Fruit fly (Drosophila melanogaster) whole organism, embryonic: Measurements from ENCODE around the gene nonC.

Experiments
- CG10366 ChIP-seq: fragments of 200-800 bp; sonication (Bioruptor generic); IDR thresholded peaks from 2 replicates; pipeline ENCODE4 v1.3.6; 2022; ENCODE audit warnings: missing biosample characterization, missing genetic modification characterization
- CG11247 ChIP-seq: fragments of 200-800 bp; sonication (Bioruptor generic); IDR thresholded peaks from 2 replicates; pipeline ENCODE4 v1.3.6; 2022; ENCODE audit warnings: missing biosample characterization, missing genetic modification characterization
- CG11723 ChIP-seq: fragments of 200-800 bp; sonication (Bioruptor generic); optimal IDR thresholded peaks from 2 replicates; lab custom pipeline; 2017; ENCODE audit warnings: missing biosample characterization, mild to moderate bottlenecking, missing genetic modification characterization
- CG15696 ChIP-seq: fragments of 200-800 bp; sonication (Bioruptor generic); optimal IDR thresholded peaks from 2 replicates; lab custom pipeline; 2019; ENCODE audit warnings: missing biosample characterization, mild to moderate bottlenecking, missing genetic modification characterization, moderate library complexity
- CG2116 ChIP-seq: fragments of 200-800 bp; sonication (Bioruptor generic); optimal IDR thresholded peaks from 3 replicates; lab custom pipeline; 2018; ENCODE audit warnings: missing biosample characterization, mild to moderate bottlenecking, missing genetic modification characterization
- CG2120 ChIP-seq: fragments of 200-800 bp; sonication (Bioruptor generic); optimal IDR thresholded peaks from 3 replicates; lab custom pipeline; 2016; ENCODE audit warnings: missing biosample characterization, missing genetic modification characterization
- CG2678 ChIP-seq: fragments of 200-800 bp; sonication (Bioruptor generic); optimal IDR thresholded peaks from 3 replicates; lab custom pipeline; 2019; ENCODE audit warnings: missing biosample characterization, mild to moderate bottlenecking, missing genetic modification characterization, moderate library complexity
- CG32532 ChIP-seq: fragments of 200-800 bp; sonication (Bioruptor generic); IDR thresholded peaks from 2 replicates; pipeline ENCODE4 v1.3.6; 2022; ENCODE audit warnings: missing biosample characterization, missing genetic modification characterization
- CG8089 ChIP-seq: fragments of 200-800 bp; sonication (Bioruptor generic); optimal IDR thresholded peaks from 3 replicates; lab custom pipeline; 2016; ENCODE audit warnings: missing biosample characterization, missing genetic modification characterization
- CG8359 ChIP-seq: fragments of 200-800 bp; sonication (Bioruptor generic); optimal IDR thresholded peaks from 2 replicates; lab custom pipeline; 2017; ENCODE audit warnings: missing biosample characterization, mild to moderate bottlenecking, missing genetic modification characterization, borderline replicate concordance
- CG8944 ChIP-seq: fragments of 200-800 bp; sonication (Bioruptor generic); optimal IDR thresholded peaks from 3 replicates; lab custom pipeline; 2016; ENCODE audit warnings: missing biosample characterization, missing genetic modification characterization
- CrebB ChIP-seq: fragments of 200-800 bp; sonication (Bioruptor generic); optimal IDR thresholded peaks from 3 replicates; lab custom pipeline; 2018; ENCODE audit warnings: missing biosample characterization, mild to moderate bottlenecking, missing genetic modification characterization
- Dip3 ChIP-seq: fragments of 200-800 bp; sonication (Bioruptor generic); optimal IDR thresholded peaks from 3 replicates; lab custom pipeline; 2016; ENCODE audit warnings: missing biosample characterization, missing genetic modification characterization
- E2f1 ChIP-seq: fragments of 200-800 bp; sonication (Bioruptor generic); IDR thresholded peaks from 2 replicates; pipeline ENCODE4 v1.3.6; 2022; ENCODE audit warnings: missing biosample characterization, missing genetic modification characterization
- Ets65A ChIP-seq: fragments of 200-800 bp; sonication (Bioruptor generic); peaks from one replicate; lab custom pipeline; 2016; ENCODE audit warnings: missing biosample characterization, missing genetic modification characterization
- Fer3 ChIP-seq: fragments of 200-800 bp; sonication (Bioruptor generic); optimal IDR thresholded peaks from 2 replicates; lab custom pipeline; 2018; ENCODE audit warnings: missing biosample characterization, mild to moderate bottlenecking, missing genetic modification characterization, moderate library complexity
- Gug ChIP-seq: fragments of 200-800 bp; sonication (Bioruptor generic); IDR thresholded peaks from 4 replicates; pipeline ENCODE4 v1.3.6; 2022; ENCODE audit warnings: missing biosample characterization, missing genetic modification characterization
- HLH3B ChIP-seq: fragments of 200-800 bp; sonication (Bioruptor generic); IDR thresholded peaks from 2 replicates; pipeline ENCODE4 v1.3.6; 2022; ENCODE audit warnings: missing biosample characterization, missing genetic modification characterization
- HLH4C ChIP-seq: fragments of 200-800 bp; sonication (Bioruptor generic); IDR thresholded peaks from 3 replicates; pipeline ENCODE4 v1.3.6; 2022; ENCODE audit warnings: missing biosample characterization, missing genetic modification characterization; ENCODE audit not compliant: partially characterized antibody
- HLH54F ChIP-seq: fragments of 200-800 bp; sonication (Bioruptor generic); optimal IDR thresholded peaks from 3 replicates; lab custom pipeline; 2016; ENCODE audit warnings: missing biosample characterization, missing genetic modification characterization
- Hmr ChIP-seq: fragments of 200-800 bp; sonication (Bioruptor generic); optimal IDR thresholded peaks from 3 replicates; lab custom pipeline; 2017; ENCODE audit warnings: mild to moderate bottlenecking, missing biosample characterization, missing genetic modification reagents, missing genetic modification characterization
- Hmx ChIP-seq: fragments of 200-800 bp; sonication (Bioruptor generic); optimal IDR thresholded peaks from 2 replicates; lab custom pipeline; 2016; ENCODE audit warnings: missing biosample characterization, missing genetic modification characterization
- Hr51 ChIP-seq, 2 experiments: fragments of 200-800 bp; sonication (Bioruptor generic); optimal IDR thresholded peaks; 2 replicates in 1 of 2; 3 replicates in 1 of 2; lab custom pipeline; 2016 to 2018; ENCODE audit warnings: missing biosample characterization in 2 of 2, missing genetic modification characterization in 2 of 2, mild to moderate bottlenecking in 1 of 2, moderate library complexity in 1 of 2
- MBD-R2 ChIP-seq: fragments of 200-800 bp; sonication (Bioruptor generic); IDR thresholded peaks from 2 replicates; pipeline ENCODE4 v1.3.6; 2022; ENCODE audit warnings: missing biosample characterization, missing genetic modification characterization
- Mad ChIP-seq: fragments of 200-800 bp; sonication (Bioruptor generic); optimal IDR thresholded peaks from 2 replicates; lab custom pipeline; 2016; ENCODE audit warnings: missing biosample characterization, missing genetic modification characterization
- Max ChIP-seq: fragments of 200-800 bp; sonication (Bioruptor generic); optimal IDR thresholded peaks from 2 replicates; lab custom pipeline; 2016; ENCODE audit warnings: missing biosample characterization, mild to moderate bottlenecking, missing genetic modification characterization
- Nf-YC ChIP-seq: fragments of 200-800 bp; optimal IDR thresholded peaks from 3 replicates; lab custom pipeline; 2019; ENCODE audit warnings: missing biosample characterization, mild to moderate bottlenecking, missing genetic modification characterization, moderate library complexity
- Pdp1 ChIP-seq, 2 experiments: fragments of 200-800 bp; sonication (Bioruptor generic); optimal IDR thresholded peaks; 3 replicates each; lab custom pipeline; 2016; ENCODE audit warnings: missing biosample characterization in 2 of 2, missing genetic modification characterization in 2 of 2, mild to moderate bottlenecking in 1 of 2, moderate library complexity in 1 of 2
- Sox100B ChIP-seq: fragments of 200-800 bp; sonication (Bioruptor generic); optimal IDR thresholded peaks from 3 replicates; lab custom pipeline; 2018; ENCODE audit warnings: missing biosample characterization, mild to moderate bottlenecking, missing genetic modification characterization
- Sry-δ ChIP-seq: fragments of 200-800 bp; sonication (Bioruptor generic); optimal IDR thresholded peaks from 2 replicates; lab custom pipeline; 2016; ENCODE audit warnings: missing biosample characterization, missing genetic modification characterization
- ab ChIP-seq: fragments of 200-800 bp; sonication (Bioruptor generic); optimal IDR thresholded peaks from 2 replicates; lab custom pipeline; 2016; ENCODE audit warnings: missing biosample characterization, missing genetic modification characterization
- bbx ChIP-seq: fragments of 200-800 bp; sonication (Bioruptor generic); IDR thresholded peaks from 2 replicates; pipeline ENCODE4 v1.3.6; 2022; ENCODE audit warnings: missing biosample characterization, missing genetic modification characterization; ENCODE audit not compliant: partially characterized antibody
- crc ChIP-seq: fragments of 200-800 bp; sonication (Bioruptor generic); optimal IDR thresholded peaks from 2 replicates; lab custom pipeline; 2016; ENCODE audit warnings: missing biosample characterization, missing genetic modification characterization
- croc ChIP-seq: fragments of 200-800 bp; sonication (Bioruptor generic); conservative IDR thresholded peaks from 3 replicates; pipeline ENCODE4 v1.3.6; 2022; ENCODE audit warnings: missing biosample characterization, missing genetic modification characterization
- dati ChIP-seq: fragments of 200-800 bp; sonication (Bioruptor generic); IDR thresholded peaks from 2 replicates; pipeline ENCODE4 v1.3.6; 2022; ENCODE audit warnings: missing biosample characterization, missing genetic modification characterization
- esg ChIP-seq: fragments of 200-800 bp; sonication (Bioruptor generic); conservative IDR thresholded peaks from 2 replicates; pipeline ENCODE4 v1.3.6; 2022; ENCODE audit warnings: missing biosample characterization, missing genetic modification characterization
- eyg ChIP-seq: fragments of 200-800 bp; sonication (Bioruptor generic); optimal IDR thresholded peaks from 3 replicates; lab custom pipeline; 2016; ENCODE audit warnings: missing biosample characterization, missing genetic modification characterization
- fd102C ChIP-seq: fragments of 200-800 bp; sonication (Bioruptor generic); optimal IDR thresholded peaks from 2 replicates; lab custom pipeline; 2018; ENCODE audit warnings: missing biosample characterization, mild to moderate bottlenecking, missing genetic modification characterization, moderate library complexity
- grau ChIP-seq: fragments of 200-800 bp; optimal IDR thresholded peaks from 3 replicates; lab custom pipeline; 2019; ENCODE audit warnings: missing biosample characterization, mild to moderate bottlenecking, missing genetic modification characterization, moderate library complexity
- grn ChIP-seq: fragments of 200-800 bp; sonication (Bioruptor generic); optimal IDR thresholded peaks from 3 replicates; lab custom pipeline; 2017; ENCODE audit warnings: missing biosample characterization, missing genetic modification characterization
- mld ChIP-seq: fragments of 200-800 bp; sonication (Bioruptor generic); IDR thresholded peaks from 3 replicates; pipeline ENCODE4 v1.3.6; 2022; ENCODE audit warnings: missing biosample characterization, missing genetic modification characterization; ENCODE audit not compliant: partially characterized antibody
- nau ChIP-seq: fragments of 200-800 bp; sonication (Bioruptor generic); optimal IDR thresholded peaks from 3 replicates; lab custom pipeline; 2017; ENCODE audit warnings: missing biosample characterization, mild to moderate bottlenecking, missing genetic modification characterization, missing genetic modification reagents
- p53 ChIP-seq: fragments of 200-800 bp; sonication (Bioruptor generic); optimal IDR thresholded peaks from 2 replicates; lab custom pipeline; 2016; ENCODE audit warnings: missing biosample characterization, missing genetic modification characterization
- pita ChIP-seq: fragments of 200-800 bp; sonication (Bioruptor generic); optimal IDR thresholded peaks from 2 replicates; lab custom pipeline; 2017; ENCODE audit warnings: missing biosample characterization, mild to moderate bottlenecking, missing genetic modification characterization
- prd ChIP-seq, 3 experiments: fragments of >200 bp in 2 of 3; fragments of 200-800 bp in 1 of 3; sonication (Bioruptor generic) in 1 of 3; optimal IDR thresholded peaks in 2 of 3; IDR thresholded peaks in 1 of 3; 2 replicates in 2 of 3; 3 replicates in 1 of 3; pipeline versions ENCODE4 v1.3.6 to Lab custom; 2017 to 2022; ENCODE audit warnings: missing biosample characterization in 1 of 3, missing genetic modification characterization in 1 of 3
- sima ChIP-seq: fragments of 200-800 bp; sonication (Bioruptor generic); optimal IDR thresholded peaks from 2 replicates; lab custom pipeline; 2016; ENCODE audit warnings: missing biosample characterization, missing genetic modification characterization
- unc-4 ChIP-seq: fragments of 200-800 bp; sonication (Bioruptor generic); IDR thresholded peaks from 2 replicates; pipeline ENCODE4 v1.3.6; 2022; ENCODE audit warnings: missing biosample characterization, missing genetic modification characterization; ENCODE audit not compliant: partially characterized antibody
- wdn ChIP-seq: fragments of 200-800 bp; sonication (Bioruptor generic); IDR thresholded peaks from 2 replicates; pipeline ENCODE4 v1.3.6; 2022; ENCODE audit warnings: missing biosample characterization, missing genetic modification characterization
- zf30C ChIP-seq: fragments of 200-800 bp; sonication (Bioruptor generic); optimal IDR thresholded peaks from 3 replicates; lab custom pipeline; 2018; ENCODE audit warnings: missing biosample characterization, mild to moderate bottlenecking, missing genetic modification characterization

Gene nonC

dm6 chrX:6861523-6862077 is 37.3 kb downstream of the nonC start (continued):
- no peak for TF ChIP-seq CrebB (tag; lab: Kevin White, UChicago)
- no peak for TF ChIP-seq CG15696 (tag; lab: Kevin White, UChicago)
- TF ChIP-seq Sox100B (GFP tag; lab: Kevin White, UChicago) = peak; percentile 12
- peak; percentile 62 for TF ChIP-seq HLH54F (GFP tag; lab: Kevin White, UChicago)
- peak; percentile 79 for TF ChIP-seq Dip3
- peak in 1 of 2 experiments; percentile 94 for TF ChIP-seq Pdp1 (GFP tag; optimal IDR thresholded peaks at IDR 0.05; lab: Kevin White, UChicago)
- TF ChIP-seq zf30C (GFP tag; lab: Kevin White, UChicago) = peak; percentile 48
- TF ChIP-seq ab = no peak
- TF ChIP-seq crc = no peak
- TF ChIP-seq fd102C = no peak
- TF ChIP-seq Fer3 (tag; lab: Kevin White, UChicago) = peak; percentile 70
- peak; percentile 20 for TF ChIP-seq eyg
- peak; percentile 66 for TF ChIP-seq bbx (GFP tag; lab: Robert Waterston, UW)
- TF ChIP-seq E2f1 (GFP tag; lab: Robert Waterston, UW) = peak; percentile 59
- TF ChIP-seq sima = no peak
- TF ChIP-seq CG2120 = peak; percentile 90
- TF ChIP-seq Gug (GFP tag; lab: Robert Waterston, UW) = peak; percentile 74; the same call in 3 of the 4 replicates
- TF ChIP-seq Hmr (GFP tag; lab: Kevin White, UChicago) = peak; percentile 66
- TF ChIP-seq CG32532 (GFP tag; lab: Robert Waterston, UW) = peak; percentile 80
- TF ChIP-seq CG11723 (GFP tag; lab: Kevin White, UChicago) = peak; percentile 17
- TF ChIP-seq p53 = no peak
- TF ChIP-seq Mad (GFP tag; lab: Kevin White, UChicago) = no peak
- peak; percentile 64; the same call in 1 of the 2 replicates for TF ChIP-seq CG10366 (GFP tag; lab: Robert Waterston, UW)
- TF ChIP-seq unc-4 (GFP tag; lab: Robert Waterston, UW) = no peak
- TF ChIP-seq CG8089 = no peak
- no peak for TF ChIP-seq CG2116 (GFP tag; lab: Kevin White, UChicago)
- no peak for TF ChIP-seq pita (GFP tag; lab: Kevin White, UChicago)
- TF ChIP-seq HLH4C (GFP tag; lab: Robert Waterston, UW) = no peak; the same call in 2 of the 3 replicates
- TF ChIP-seq Sry-δ (GFP tag; lab: Kevin White, UChicago) = peak; percentile 9
- peak in 1 of 2 experiments; percentile 42 for TF ChIP-seq Hr51 (GFP tag; optimal IDR thresholded peaks at IDR 0.05; lab: Kevin White, UChicago)
- no peak for TF ChIP-seq prd (optimal IDR thresholded peaks at IDR 0.05; lab: Kevin White, UChicago)
- TF ChIP-seq prd (GFP tag; IDR thresholded peaks at IDR 0.05; lab: Robert Waterston, UW) = peak; percentile 74
- TF ChIP-seq grau (tag; lab: Kevin White, UChicago) = peak; percentile 64
- no peak for TF ChIP-seq nau
- peak; percentile 47 for TF ChIP-seq MBD-R2 (GFP tag; lab: Robert Waterston, UW)
- TF ChIP-seq croc = no peak
- TF ChIP-seq grn = peak; percentile 89
- TF ChIP-seq CG8944 (GFP tag; lab: Kevin White, UChicago) = no peak
- TF ChIP-seq dati (GFP tag; lab: Robert Waterston, UW) = no peak
- peak; percentile 95 for TF ChIP-seq Ets65A
- TF ChIP-seq CG8359 = no peak
- no peak for TF ChIP-seq mld (GFP tag; lab: Robert Waterston, UW)
- peak; percentile 66 for TF ChIP-seq Nf-YC (tag; lab: Kevin White, UChicago)
- TF ChIP-seq CG2678 = peak; percentile 71
- TF ChIP-seq CG11247 = peak; percentile 63; the same call in 1 of the 2 replicates
- TF ChIP-seq Max (GFP tag; lab: Kevin White, UChicago) = no peak
- peak; percentile 61; the same call in 1 of the 2 replicates for TF ChIP-seq wdn (GFP tag; lab: Robert Waterston, UW)
- TF ChIP-seq HLH3B = peak; percentile 55; the same call in 1 of the 2 replicates
- TF ChIP-seq Hmx (GFP tag; lab: Kevin White, UChicago) = no peak
- TF ChIP-seq esg = peak; percentile 67
